Fruit fly (Drosophila melanogaster) whole organism, wandering third instar larva: ENCODE data around the gene tacc.
A peak's percentile ranks its signal among the peaks of the same experiment; 100 is the strongest.

Experiments used
- Abd-B ChIP-seq: fragments of >200 bp; optimal IDR thresholded peaks from 2 replicates; lab custom pipeline; 2017; ENCODE audit warnings: missing biosample characterization, missing genetic modification characterization
- CG9705 ChIP-seq: fragments of 200-800 bp; sonication (Bioruptor generic); optimal IDR thresholded peaks from 2 replicates; lab custom pipeline; 2018; ENCODE audit warnings: missing biosample characterization, mild to moderate bottlenecking, missing genetic modification characterization
- Dfd ChIP-seq: fragments of >200 bp; optimal IDR thresholded peaks from 2 replicates; lab custom pipeline; 2017; ENCODE audit warnings: missing biosample characterization, missing genetic modification characterization
- Dif ChIP-seq: fragments of 200-275, 200-300 bp; sonication (Bioruptor generic); optimal IDR thresholded peaks from 2 replicates; lab custom pipeline; 2018; ENCODE audit warnings: missing biosample characterization, missing genetic modification characterization; ENCODE audit not compliant: partially characterized antibody
- GATAd ChIP-seq: sonication (Bioruptor generic); optimal IDR thresholded peaks from 2 replicates; lab custom pipeline; 2016; ENCODE audit warnings: missing biosample characterization, missing genetic modification characterization
- HLH106 ChIP-seq: fragments of 200-800 bp; optimal IDR thresholded peaks from 3 replicates; lab custom pipeline; 2019; ENCODE audit warnings: missing biosample characterization, mild to moderate bottlenecking, missing genetic modification characterization, moderate library complexity
- Hnf4 ChIP-seq: fragments of 200-800 bp; sonication (Bioruptor generic); optimal IDR thresholded peaks from 2 replicates; lab custom pipeline; 2016; ENCODE audit warnings: missing biosample characterization, mild to moderate bottlenecking, missing genetic modification characterization
- Hr78 ChIP-seq: fragments of >200 bp; optimal IDR thresholded peaks from 2 replicates; lab custom pipeline; 2017; ENCODE audit warnings: missing biosample characterization, missing genetic modification characterization
- Hr83 ChIP-seq: fragments of 200-300 bp; sonication (Bioruptor generic); optimal IDR thresholded peaks from 2 replicates; lab custom pipeline; 2016; ENCODE audit warnings: missing biosample characterization, mild to moderate bottlenecking, missing genetic modification characterization, moderate library complexity; ENCODE audit not compliant: poor library complexity, severe bottlenecking
- Jra ChIP-seq: sonication (Bioruptor generic); optimal IDR thresholded peaks from 2 replicates; lab custom pipeline; 2016; ENCODE audit warnings: missing biosample characterization, missing genetic modification characterization
- Mio ChIP-seq: sonication (Bioruptor generic); optimal IDR thresholded peaks from 2 replicates; lab custom pipeline; 2016; ENCODE audit warnings: missing biosample characterization, missing genetic modification characterization
- Myc ChIP-seq: fragments of >200 bp; optimal IDR thresholded peaks from 2 replicates; lab custom pipeline; 2017
- N ChIP-seq: fragments of >200 bp; optimal IDR thresholded peaks from 2 replicates; lab custom pipeline; 2018; ENCODE audit warnings: missing biosample characterization, missing external identifiers, missing genetic modification characterization
- OdsH ChIP-seq: fragments of 200-800 bp; sonication (Bioruptor generic); optimal IDR thresholded peaks from 2 replicates; lab custom pipeline; 2016; ENCODE audit warnings: missing biosample characterization, mild to moderate bottlenecking, missing genetic modification characterization
- Sp1 ChIP-seq: fragments of 200-800 bp; sonication (Bioruptor generic); optimal IDR thresholded peaks from 3 replicates; lab custom pipeline; 2019; ENCODE audit warnings: missing biosample characterization, mild to moderate bottlenecking, missing genetic modification characterization, moderate library complexity
- Vsx2 ChIP-seq: fragments of 200-300, 225-300 bp; sonication (Bioruptor generic); optimal IDR thresholded peaks from 2 replicates; lab custom pipeline; 2018; ENCODE audit warnings: missing biosample characterization, missing genetic modification characterization; ENCODE audit not compliant: partially characterized antibody
- br ChIP-seq: fragments of 200-800 bp; sonication (Bioruptor generic); optimal IDR thresholded peaks from 2 replicates; lab custom pipeline; 2016; ENCODE audit warnings: missing biosample characterization, missing genetic modification characterization
- dmrt93B ChIP-seq: fragments of 200-800 bp; sonication (Bioruptor generic); optimal IDR thresholded peaks from 2 replicates; lab custom pipeline; 2018; ENCODE audit warnings: missing biosample characterization, mild to moderate bottlenecking, missing genetic modification characterization
- dsf ChIP-seq: sonication (Bioruptor generic); optimal IDR thresholded peaks from 2 replicates; lab custom pipeline; 2016; ENCODE audit warnings: missing biosample characterization, missing genetic modification characterization, borderline replicate concordance
- ey ChIP-seq: fragments of 200-800 bp; sonication (Bioruptor generic); optimal IDR thresholded peaks from 2 replicates; lab custom pipeline; 2016; ENCODE audit warnings: missing biosample characterization, missing genetic modification characterization
- foxo ChIP-seq, 2 experiments: fragments of 200-800 bp; sonication (Bioruptor generic); optimal IDR thresholded peaks; 2 replicates in 1 of 2; 3 replicates in 1 of 2; lab custom pipeline; 2016 to 2017; ENCODE audit warnings: missing biosample characterization in 2 of 2, missing genetic modification characterization in 2 of 2
- fru ChIP-seq: fragments of 200-800 bp; sonication (Bioruptor generic); optimal IDR thresholded peaks from 3 replicates; lab custom pipeline; 2016; ENCODE audit warnings: missing biosample characterization, mild to moderate bottlenecking, missing genetic modification characterization
- h ChIP-seq: fragments of 200-800 bp; sonication (Bioruptor generic); optimal IDR thresholded peaks from 3 replicates; lab custom pipeline; 2016; ENCODE audit warnings: missing biosample characterization, mild to moderate bottlenecking, missing genetic modification characterization
- jim ChIP-seq: fragments of 175-275, 200-325 bp; sonication (Bioruptor generic); optimal IDR thresholded peaks from 2 replicates; lab custom pipeline; 2016; ENCODE audit warnings: missing biosample characterization, mild to moderate bottlenecking, missing genetic modification characterization
- lola ChIP-seq: fragments of >200 bp; optimal IDR thresholded peaks from 2 replicates; lab custom pipeline; 2017; ENCODE audit warnings: missing biosample characterization, missing genetic modification characterization
- pan ChIP-seq: fragments of >200 bp; optimal IDR thresholded peaks from 2 replicates; lab custom pipeline; 2017
- psq ChIP-seq: fragments of 200-800 bp; sonication (Bioruptor generic); optimal IDR thresholded peaks from 3 replicates; lab custom pipeline; 2017; ENCODE audit warnings: missing biosample characterization, mild to moderate bottlenecking, missing genetic modification characterization, moderate library complexity
- sage ChIP-seq: fragments of 200-800 bp; sonication (Bioruptor generic); optimal IDR thresholded peaks from 2 replicates; lab custom pipeline; 2016; ENCODE audit warnings: missing biosample characterization, mild to moderate bottlenecking, missing genetic modification characterization
- sv ChIP-seq: fragments of 200-800 bp; sonication (Bioruptor generic); optimal IDR thresholded peaks from 3 replicates; lab custom pipeline; 2016; ENCODE audit warnings: missing biosample characterization, missing genetic modification characterization
- tai ChIP-seq: sonication (Bioruptor generic); optimal IDR thresholded peaks from 2 replicates; lab custom pipeline; 2016; ENCODE audit warnings: missing biosample characterization, missing genetic modification characterization
- usp ChIP-seq: fragments of >200 bp; optimal IDR thresholded peaks from 2 replicates; lab custom pipeline; 2017; ENCODE audit warnings: missing biosample characterization, missing genetic modification characterization
- woc ChIP-seq: sonication (Bioruptor generic); optimal IDR thresholded peaks from 2 replicates; lab custom pipeline; 2016; ENCODE audit warnings: missing biosample characterization, mild to moderate bottlenecking, missing genetic modification characterization

tacc gene

dm6 chr3R:4728448-4728847 lies 20.4 kb downstream of the tacc start:
- no peak for TF ChIP-seq dmrt93B (GFP tag; lab: Kevin White, UChicago)
- no peak for TF ChIP-seq woc
- no peak for TF ChIP-seq Jra (GFP tag; lab: Kevin White, UChicago)
- no peak for TF ChIP-seq psq (GFP tag; lab: Kevin White, UChicago)
- TF ChIP-seq pan (lab: Kevin White, UChicago) = no peak
- TF ChIP-seq dsf (GFP tag; lab: Kevin White, UChicago) = no peak
- no peak for TF ChIP-seq Hr78
- no peak for TF ChIP-seq HLH106 (tag; lab: Kevin White, UChicago)
- TF ChIP-seq Hr83 (GFP tag; lab: Kevin White, UChicago) = no peak
- TF ChIP-seq Vsx2 (GFP tag; lab: Kevin White, UChicago) = no peak
- no peak for TF ChIP-seq Sp1
- no peak for TF ChIP-seq br (GFP tag; lab: Kevin White, UChicago)

dm6 chr3R:4726796-4727195 lies 22.1 kb downstream of the tacc start:
- TF ChIP-seq foxo (GFP tag; optimal IDR thresholded peaks at IDR 0.05; lab: Kevin White, UChicago) (peak in 1 of 2 experiments; percentile 8), Dfd (GFP tag; lab: Kevin White, UChicago) (no peak), Abd-B (GFP tag; lab: Kevin White, UChicago) (no peak), ey (GFP tag; lab: Kevin White, UChicago) (no peak), Dif (GFP tag; lab: Kevin White, UChicago) (no peak), CG9705 (no peak)
- TF ChIP-seq, all 38 proteins: peak for 1

- TF ChIP-seq sage (GFP tag; lab: Kevin White, UChicago) (no peak), foxo (GFP tag; optimal IDR thresholded peaks at IDR 0.05; lab: Kevin White, UChicago) (no peak), N (GFP tag; lab: Kevin White, UChicago) (no peak), lola (no peak), Dfd (GFP tag; lab: Kevin White, UChicago) (no peak), tai (GFP tag; lab: Kevin White, UChicago) (no peak), dsf (GFP tag; lab: Kevin White, UChicago) (no peak), Myc (lab: Kevin White, UChicago) (no peak)
Measured at dm6 chr3R:4726294-4726693, 22.6 kb downstream of the tacc start.

- TF ChIP-seq GATAd = no peak
- TF ChIP-seq usp (GFP tag; lab: Kevin White, UChicago) = no peak
- no peak for TF ChIP-seq psq (GFP tag; lab: Kevin White, UChicago)
- TF ChIP-seq Hr83 (GFP tag; lab: Kevin White, UChicago) = no peak
- TF ChIP-seq HLH106 (tag; lab: Kevin White, UChicago) = no peak
- TF ChIP-seq h = no peak
- TF ChIP-seq N (GFP tag; lab: Kevin White, UChicago) = no peak
- no peak for TF ChIP-seq fru (GFP tag; lab: Kevin White, UChicago)
- no peak for TF ChIP-seq Mio (GFP tag; lab: Kevin White, UChicago)
- TF ChIP-seq OdsH (GFP tag; lab: Kevin White, UChicago) = no peak
Measured at dm6 chr3R:4725349-4725748, 23.5 kb downstream of the tacc start.

- TF ChIP-seq Dif (GFP tag; lab: Kevin White, UChicago) = no peak
- TF ChIP-seq tai (GFP tag; lab: Kevin White, UChicago) = no peak
- TF ChIP-seq N (GFP tag; lab: Kevin White, UChicago) = no peak
- TF ChIP-seq sv = no peak
- TF ChIP-seq foxo (GFP tag; optimal IDR thresholded peaks at IDR 0.05; lab: Kevin White, UChicago) = no peak
- TF ChIP-seq Hr78 = no peak
- no peak for TF ChIP-seq jim (GFP tag; lab: Kevin White, UChicago)
- no peak for TF ChIP-seq Hnf4
- TF ChIP-seq, all 38 proteins: peak for 0
Measured at dm6 chr3R:4724323-4724832, 24.5 kb downstream of the tacc start.
